Fruit fly (Drosophila melanogaster) whole organism: ENCODE measurements around the gene CG16952.

Source experiments
- CG8478 ChIP-seq: fragments of >200 bp; optimal IDR thresholded peaks from 2 replicates; lab custom pipeline; 2018; ENCODE audit warnings: inconsistent platforms
- pan ChIP-seq: fragments of >200 bp; optimal IDR thresholded peaks from 2 replicates; lab custom pipeline; 2017
- psq ChIP-seq: fragments of >200 bp; optimal IDR thresholded peaks from 2 replicates; lab custom pipeline; 2017

dm6 chrX:15857601-15858284 lies 12.2 kb upstream of the CG16952 start, which contains the start of the genes CG46440 and Myb:
- TF ChIP-seq psq (lab: Kevin White, UChicago) (no peak), CG8478 (no peak), pan (lab: Kevin White, UChicago) (no peak)
